Worm (Caenorhabditis elegans): ENCODE data around the gene T02G5.15.

T02G5.15 gene

ce11 chrII:7109956-7110355 is 25.8 kb downstream of the T02G5.15 start, which contains the start of gene F10E7.9:
TSS of gene F10E7.9 (minus strand) at chrII:7110056.
- TF ChIP-seq unc-62 (GFP tag; optimal IDR thresholded peaks at IDR 0.05): no peak

ce11 chrII:7111012-7111656 is 27.0 kb downstream of the T02G5.15 start:
- no peak for TF ChIP-seq unc-62 (GFP tag; optimal IDR thresholded peaks at IDR 0.05)

DNA sequence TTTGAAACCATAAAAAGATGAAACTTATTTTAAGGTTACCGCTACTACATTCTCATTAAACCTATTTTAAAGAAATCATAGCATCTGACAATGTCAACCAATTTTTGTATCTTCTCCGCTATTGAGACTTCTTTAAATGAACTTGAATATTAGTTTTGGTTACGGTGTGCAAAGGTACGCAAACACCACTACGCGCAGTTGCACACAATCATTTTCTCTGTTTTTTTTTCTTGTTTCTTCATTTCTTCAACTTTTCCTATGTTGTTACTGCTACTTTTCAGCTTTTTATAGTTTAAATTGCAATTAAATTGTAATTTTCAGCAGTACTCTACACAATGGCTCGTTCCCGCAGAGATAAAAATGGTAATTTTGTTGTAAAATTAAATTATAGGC is 27.5 kb downstream of the T02G5.15 start, which contains the start of gene F10E7.5:
Gene F10E7.5, plus strand, starts transcription at position 322 of the 393 bp plus-strand sequence.
- TF ChIP-seq unc-62 (GFP tag; optimal IDR thresholded peaks at IDR 0.05): no peak

- TF ChIP-seq unc-62 (GFP tag; optimal IDR thresholded peaks at IDR 0.05): no peak
Observed at ce11 chrII:7112780-7113179, 28.7 kb downstream of the T02G5.15 start, which contains the start of gene F10E7.6. TSS of gene F10E7.6 (plus strand) at chrII:7113080.

DNA sequence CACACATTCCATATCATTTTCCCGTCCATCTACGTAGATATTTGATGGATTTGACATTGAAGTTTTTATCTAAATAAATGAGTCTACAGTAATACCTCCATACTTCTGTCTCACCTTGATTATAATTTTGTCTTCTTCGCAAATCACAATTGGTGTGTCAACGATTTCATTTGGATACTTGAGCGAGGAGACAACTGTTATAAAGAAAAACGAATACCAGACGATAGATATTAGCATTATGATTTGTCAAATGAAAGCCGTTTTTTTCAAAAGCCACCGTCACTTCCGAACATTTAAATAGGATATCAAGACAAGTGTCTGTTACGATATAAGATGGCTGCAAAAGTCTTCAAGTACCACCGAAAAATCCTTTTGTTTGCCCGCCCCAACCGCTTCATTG is 31.5 kb downstream of the T02G5.15 start, which contains the start of gene cutl-5:
Gene cutl-5, minus strand, starts transcription at position 269 of the 400 bp plus-strand sequence.
- TF ChIP-seq unc-62 (GFP tag; optimal IDR thresholded peaks at IDR 0.05): no peak

- TF ChIP-seq unc-62 (GFP tag; optimal IDR thresholded peaks at IDR 0.05): no peak
Observed at ce11 chrII:7116350-7116749, 32.2 kb downstream of the T02G5.15 start, which contains the start of gene spon-1. TSS of gene spon-1 (plus strand) at chrII:7116557.

DNA sequence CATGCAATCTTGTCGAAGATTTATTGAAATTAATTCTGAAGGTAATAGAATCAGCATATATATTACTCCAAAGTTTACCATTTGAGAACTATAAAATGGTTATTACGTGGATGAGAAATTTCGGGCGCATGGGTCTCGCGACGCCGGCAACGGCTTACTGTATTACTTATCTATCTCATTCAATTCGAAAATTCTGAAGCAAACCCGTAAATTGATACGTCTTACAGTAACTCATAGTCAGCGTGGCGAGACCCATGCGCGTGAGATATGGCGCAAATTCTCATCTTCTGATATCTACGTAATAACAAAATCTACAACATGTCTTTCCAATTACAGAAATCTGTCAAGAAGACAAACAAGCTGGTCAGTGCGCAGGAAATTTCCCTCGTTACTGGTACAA is 35.4 kb downstream of the T02G5.15 start:
- TF ChIP-seq unc-62 (GFP tag; optimal IDR thresholded peaks at IDR 0.05): no peak

DNA sequence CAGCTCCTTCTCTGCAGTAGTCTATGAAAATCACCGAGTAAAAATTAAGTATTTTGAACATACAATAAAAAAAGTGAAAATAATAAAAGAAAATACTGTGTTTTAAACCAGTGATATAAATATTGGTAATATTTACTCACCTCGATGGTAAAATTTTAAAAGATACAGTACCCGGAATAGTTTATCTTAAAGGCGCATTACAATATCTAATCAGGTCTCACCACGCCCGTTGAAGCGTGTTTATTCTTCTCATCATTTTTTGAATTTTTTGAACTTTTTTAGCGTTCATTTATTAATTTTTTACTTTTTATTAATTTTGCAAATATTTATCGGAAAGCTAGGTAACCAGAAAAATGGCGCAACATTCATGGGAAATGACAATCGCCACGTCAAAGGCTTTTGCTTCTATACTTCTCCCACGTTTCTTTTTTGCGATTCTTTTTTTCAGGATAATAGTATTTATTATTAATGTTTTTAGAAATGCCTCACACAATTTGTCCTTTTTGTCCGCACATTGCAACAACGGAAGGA is 37.7 kb downstream of the T02G5.15 start, which contains the start of gene F10E7.2:
Gene F10E7.2, plus strand, starts transcription at position 481 of the 531 bp plus-strand sequence.
- no peak for TF ChIP-seq unc-62 (GFP tag; optimal IDR thresholded peaks at IDR 0.05)

DNA sequence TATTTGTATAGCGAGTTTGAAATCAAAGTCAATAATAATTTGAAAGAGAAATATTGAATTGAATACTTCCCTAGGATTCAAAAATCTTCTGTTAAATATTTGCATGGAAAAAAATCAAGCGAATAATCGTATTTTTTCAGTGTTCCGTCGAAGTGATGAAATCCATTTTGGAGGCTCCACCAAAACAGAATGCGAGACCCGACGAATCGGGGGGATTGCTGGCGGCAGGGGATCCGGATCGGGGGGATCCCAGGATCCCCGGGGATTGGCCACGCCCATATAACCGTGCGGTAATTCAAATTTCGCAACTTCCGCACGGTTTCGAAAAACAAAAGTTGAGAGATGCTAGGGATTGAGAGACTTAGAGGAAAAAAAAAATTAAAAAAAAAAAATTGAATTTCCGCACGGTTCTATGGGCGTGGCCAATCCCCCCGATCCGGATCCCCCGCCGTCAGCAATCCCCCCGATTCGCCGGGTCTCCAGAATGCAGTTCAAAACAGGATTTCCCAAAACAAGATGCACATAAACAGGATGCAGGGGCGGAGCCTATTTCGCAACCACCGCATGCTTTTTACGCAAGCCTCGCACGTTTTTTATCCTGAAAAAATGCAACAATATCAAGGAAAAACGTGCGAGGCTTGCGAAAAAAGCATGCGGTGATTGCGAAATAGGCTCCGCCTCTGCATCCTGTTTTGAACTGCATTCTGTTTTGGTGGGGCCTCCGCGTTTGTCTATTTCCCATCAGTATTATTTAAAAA is 38.7 kb downstream of the T02G5.15 start, which contains the start of gene F10E7.11:
Gene F10E7.11, minus strand, starts transcription at position 232 of the 758 bp plus-strand sequence.
- no peak for TF ChIP-seq unc-62 (GFP tag; optimal IDR thresholded peaks at IDR 0.05)

- TF ChIP-seq unc-62 (GFP tag; optimal IDR thresholded peaks at IDR 0.05): no peak
Observed at ce11 chrII:7126457-7126856, 42.3 kb downstream of the T02G5.15 start, which contains the start of gene F10E7.1. TSS of gene F10E7.1 (plus strand) at chrII:7126757.

- no peak for TF ChIP-seq unc-62 (GFP tag; optimal IDR thresholded peaks at IDR 0.05)
Observed at ce11 chrII:7131871-7132693, 48.0 kb downstream of the T02G5.15 start, which contains the start of the genes T07F8.4 and gld-3. TSS of gene T07F8.4 (minus strand) at chrII:7132032. TSS of gene gld-3 (plus strand) at chrII:7132643.

ce11 chrII:7139064-7139463 is 54.9 kb downstream of the T02G5.15 start:
- no peak for TF ChIP-seq unc-62 (GFP tag; optimal IDR thresholded peaks at IDR 0.05)

All from whole organism, dauer.